Worm (Caenorhabditis elegans) whole organism, midembryonic: ENCODE data around the gene sir-2.3.

Experiments used
- T22C8.4 ChIP-seq: fragments of 200-800 bp; sonication (Bioruptor generic); IDR thresholded peaks from 2 replicates; pipeline ENCODE4 v1.3.6; 2022; ENCODE audit warnings: missing genetic modification characterization, missing compliant biosample characterization
- cog-1 ChIP-seq: sonication (generic microtip); optimal IDR thresholded peaks from 2 replicates; lab custom pipeline; 2016; ENCODE audit warnings: missing genetic modification characterization, missing compliant biosample characterization
- flt-1 ChIP-seq: fragments of 200-800 bp; sonication (Bioruptor generic); IDR thresholded peaks from 2 replicates; pipeline ENCODE4 v1.3.6; 2022; ENCODE audit warnings: missing genetic modification characterization, missing compliant biosample characterization
- med-1 ChIP-seq: sonication (generic microtip); optimal IDR thresholded peaks from 2 replicates; lab custom pipeline; 2017; ENCODE audit warnings: missing genetic modification characterization, mild to moderate bottlenecking, missing compliant biosample characterization, antibody characterized with exemption, missing genetic modification reagents; ENCODE audit not compliant: insufficient read depth
- ref-1 ChIP-seq: fragments of 200-800 bp; sonication (Bioruptor generic); conservative IDR thresholded peaks from 2 replicates; pipeline ENCODE4 v1.3.6; 2022; ENCODE audit warnings: missing genetic modification reagents, missing genetic modification characterization, missing compliant biosample characterization
- ztf-23 ChIP-seq: fragments of 200-800 bp; sonication (Bioruptor generic); IDR thresholded peaks from 2 replicates; pipeline ENCODE4 v1.3.6; 2022; ENCODE audit warnings: missing genetic modification reagents, missing genetic modification characterization, missing compliant biosample characterization
- ztf-29 ChIP-seq: fragments of 200-800 bp; sonication (Bioruptor generic); IDR thresholded peaks from 2 replicates; pipeline ENCODE4 v1.3.6; 2022; ENCODE audit warnings: missing genetic modification reagents, missing genetic modification characterization, missing compliant biosample characterization

DNA sequence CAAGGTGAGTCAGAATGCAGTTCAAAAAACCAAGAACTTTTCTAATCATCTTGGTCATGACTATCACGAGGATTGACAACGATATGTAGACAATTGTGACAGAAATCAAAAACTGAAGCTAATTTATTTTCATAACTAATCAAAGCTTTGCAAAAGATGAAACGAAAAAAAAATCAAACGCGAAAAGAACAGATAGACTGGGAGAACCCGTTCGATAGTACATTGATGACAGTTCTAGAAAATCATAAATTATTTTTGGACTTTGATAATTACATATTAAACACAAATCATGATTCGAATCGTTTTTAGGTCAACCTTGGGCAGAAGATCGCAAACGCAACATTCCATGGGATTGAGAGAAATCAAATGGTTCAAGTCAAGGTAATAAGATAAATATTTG lies 6.4 kb upstream of the sir-2.3 start:
- TF ChIP-seq ref-1 (GFP tag; lab: Robert Waterston, UW), result no peak
- TF ChIP-seq ztf-29, result no peak
- TF ChIP-seq med-1 (GFP tag; lab: Kevin White, UChicago), result no peak
- TF ChIP-seq ztf-23 (GFP tag; lab: Robert Waterston, UW), result no peak
- no peak for TF ChIP-seq T22C8.4 (GFP tag; lab: Robert Waterston, UW)
- TF ChIP-seq flt-1, result no peak
- TF ChIP-seq cog-1, result no peak
